Fruit fly (Drosophila melanogaster) whole organism, adult: ENCODE results near the gene rtet.

Source experiments
- CG12768 ChIP-seq: fragments of 200-800 bp; sonication (Bioruptor generic); optimal IDR thresholded peaks from 2 replicates; lab custom pipeline; 2017; ENCODE audit warnings: missing biosample characterization, missing genetic modification characterization, mild to moderate bottlenecking, moderate library complexity, missing genetic modification reagents
- CG14711 ChIP-seq: fragments of 200-800 bp; sonication (Bioruptor generic); optimal IDR thresholded peaks from 2 replicates; lab custom pipeline; 2018; ENCODE audit warnings: missing biosample characterization, mild to moderate bottlenecking, missing genetic modification characterization, moderate library complexity
- CG1620 ChIP-seq: fragments of 200-800 bp; sonication (Bioruptor generic); optimal IDR thresholded peaks from 2 replicates; lab custom pipeline; 2016; ENCODE audit warnings: missing biosample characterization, missing genetic modification characterization
- CG33017 ChIP-seq: fragments of 200-800 bp; sonication (Bioruptor generic); optimal IDR thresholded peaks from 2 replicates; lab custom pipeline; 2018; ENCODE audit warnings: missing biosample characterization, mild to moderate bottlenecking, missing genetic modification characterization, moderate library complexity
- CG5204 ChIP-seq: fragments of 200-800 bp; sonication (Bioruptor generic); optimal IDR thresholded peaks from 2 replicates; lab custom pipeline; 2016; ENCODE audit warnings: missing biosample characterization, missing genetic modification characterization
- CG7101 ChIP-seq: fragments of 200-800 bp; sonication (Bioruptor generic); optimal IDR thresholded peaks from 2 replicates; lab custom pipeline; 2018; ENCODE audit warnings: missing biosample characterization, mild to moderate bottlenecking, missing genetic modification characterization, moderate library complexity
- Crg-1 ChIP-seq: fragments of 200-800 bp; sonication (Bioruptor generic); optimal IDR thresholded peaks from 2 replicates; lab custom pipeline; 2016; ENCODE audit warnings: missing biosample characterization, missing genetic modification characterization
- Hr96 ChIP-seq: fragments of 200-800 bp; sonication (Bioruptor generic); optimal IDR thresholded peaks from 2 replicates; lab custom pipeline; 2016; ENCODE audit warnings: missing biosample characterization, missing genetic modification characterization
- Mnt ChIP-seq: fragments of 200-800 bp; sonication (Bioruptor generic); optimal IDR thresholded peaks from 2 replicates; lab custom pipeline; 2016; ENCODE audit warnings: missing biosample characterization, mild to moderate bottlenecking, missing genetic modification characterization
- bab1 ChIP-seq: fragments of 200-800 bp; sonication (Bioruptor generic); optimal IDR thresholded peaks from 3 replicates; lab custom pipeline; 2019; ENCODE audit warnings: missing biosample characterization, mild to moderate bottlenecking, missing genetic modification characterization, moderate library complexity
- kay ChIP-seq: fragments of 200-800 bp; sonication (Bioruptor generic); peaks from one replicate; lab custom pipeline; 2016; ENCODE audit warnings: missing biosample characterization, missing genetic modification characterization, borderline replicate concordance
- ovo ChIP-seq: fragments of 200-800 bp; sonication (Bioruptor generic); optimal IDR thresholded peaks from 2 replicates; lab custom pipeline; 2016; ENCODE audit warnings: missing biosample characterization, missing genetic modification characterization
- pad ChIP-seq: fragments of 200-800 bp; sonication (Bioruptor generic); optimal IDR thresholded peaks from 3 replicates; lab custom pipeline; 2017; ENCODE audit warnings: missing biosample characterization, missing genetic modification characterization, mild to moderate bottlenecking, moderate library complexity, missing genetic modification reagents
- tj ChIP-seq: fragments of 200-800 bp; sonication (Bioruptor generic); optimal IDR thresholded peaks from 3 replicates; lab custom pipeline; 2017; ENCODE audit warnings: missing biosample characterization, mild to moderate bottlenecking, missing genetic modification characterization, moderate library complexity

DNA sequence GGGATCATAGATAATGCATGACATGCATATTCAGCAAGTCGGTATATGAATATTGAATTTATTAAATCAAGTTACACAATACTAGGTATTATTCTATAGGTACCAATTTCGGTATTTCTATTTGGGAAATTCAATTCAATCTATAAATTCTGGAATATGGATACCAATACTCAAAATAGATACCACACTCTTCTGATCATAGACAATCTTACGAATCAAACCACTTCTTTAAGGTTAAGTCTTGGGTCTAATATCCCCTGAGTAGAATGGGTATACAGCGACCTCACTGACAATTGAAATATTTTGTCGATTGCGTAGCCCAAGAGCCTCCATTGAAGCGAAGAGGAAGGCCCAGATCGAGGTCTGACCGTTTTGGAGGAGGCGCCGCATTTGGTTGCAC is 15.4 kb upstream of the rtet start:
- TF ChIP-seq ovo (no peak), Crg-1 (GFP tag; lab: Kevin White, UChicago) (no peak), CG1620 (no peak), CG5204 (no peak), Mnt (GFP tag; lab: Kevin White, UChicago) (no peak), CG7101 (tag; lab: Kevin White, UChicago) (no peak), Hr96 (GFP tag; lab: Kevin White, UChicago) (no peak), CG12768 (GFP tag; lab: Kevin White, UChicago) (no peak), kay (GFP tag; lab: Kevin White, UChicago) (no peak), pad (GFP tag; lab: Kevin White, UChicago) (no peak), CG33017 (tag; lab: Kevin White, UChicago) (no peak), bab1 (no peak), CG14711 (tag; lab: Kevin White, UChicago) (no peak), tj (GFP tag; lab: Kevin White, UChicago) (no peak)
